Fruit fly (Drosophila melanogaster): ENCODE data around the gene Fum3.
A peak's percentile ranks its signal among the peaks of the same experiment; 100 is the strongest.

Gene Fum3

DNA sequence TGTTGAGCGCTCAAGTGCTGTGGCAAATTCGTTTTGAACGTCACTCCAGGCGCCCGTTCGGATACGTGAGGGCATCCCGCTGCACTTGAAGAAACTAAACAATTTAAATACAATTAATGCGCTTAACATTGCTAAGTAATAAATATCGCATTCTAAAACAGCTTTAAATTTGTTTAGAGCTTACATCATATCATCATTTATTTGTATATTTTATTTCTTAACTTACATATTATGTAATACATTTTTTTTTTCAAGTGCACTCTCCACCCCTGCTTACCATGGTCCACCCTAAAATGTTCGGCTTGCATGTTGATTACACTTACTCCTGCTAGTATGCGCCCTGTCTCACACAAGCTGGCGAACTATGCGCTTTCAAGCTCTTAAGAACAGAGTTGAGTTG, 50.3 kb downstream of the Fum3 start (continued):
- TF ChIP-seq lab (GFP tag; optimal IDR thresholded peaks at IDR 0.05) (peak; percentile 65), CG32772 (GFP tag; IDR thresholded peaks at IDR 0.05) (peak; percentile 77), CG2202 (tag; optimal IDR thresholded peaks at IDR 0.05) (peak; percentile 85), CG10209 (GFP tag; optimal IDR thresholded peaks at IDR 0.05) (peak; percentile 67), CG3995 (GFP tag; optimal IDR thresholded peaks at IDR 0.05) (no peak), tna (GFP tag; IDR thresholded peaks at IDR 0.05; ENCODE audit: partially characterized antibody) (no peak), CG17186 (GFP tag; optimal IDR thresholded peaks at IDR 0.05) (no peak), crc (GFP tag; optimal IDR thresholded peaks at IDR 0.05) (no peak), NfI (GFP tag; optimal IDR thresholded peaks at IDR 0.05) (no peak), bsh (GFP tag; optimal IDR thresholded peaks at IDR 0.05) (peak in 1 of 2 experiments; percentile 90), Elba2 (GFP tag; optimal IDR thresholded peaks at IDR 0.05) (no peak), H15 (GFP tag; IDR thresholded peaks at IDR 0.05) (peak; percentile 70), CG2875 (GFP tag; optimal IDR thresholded peaks at IDR 0.05) (peak; percentile 83), CG8388 (GFP tag; optimal IDR thresholded peaks at IDR 0.05) (peak; percentile 94), CG3407 (GFP tag; optimal IDR thresholded peaks at IDR 0.05) (peak; percentile 67), CG10366 (GFP tag; IDR thresholded peaks at IDR 0.05) (peak; percentile 64), zfh2 (GFP tag; optimal IDR thresholded peaks at IDR 0.05) (no peak), CG10431 (GFP tag; optimal IDR thresholded peaks at IDR 0.05) (peak; percentile 17), jumu (GFP tag; optimal IDR thresholded peaks at IDR 0.05) (no peak), CG10274 (GFP tag; optimal IDR thresholded peaks at IDR 0.05) (no peak), bigmax (GFP tag; optimal IDR thresholded peaks at IDR 0.05) (no peak), CG7786 (GFP tag; optimal IDR thresholded peaks at IDR 0.05) (no peak), tll (GFP tag; optimal IDR thresholded peaks at IDR 0.05) (no peak), Usf (GFP tag; optimal IDR thresholded peaks at IDR 0.05) (peak; percentile 50), tgo (GFP tag; IDR thresholded peaks at IDR 0.05) (peak; percentile 67), hth (optimal IDR thresholded peaks at IDR 0.05) (no peak), sim (GFP tag; IDR thresholded peaks at IDR 0.05) (peak; percentile 56; the same call in 1 of the 2 replicates), CG4730 (GFP tag; IDR thresholded peaks at IDR 0.05) (peak; percentile 57), CG14014 (GFP tag; IDR thresholded peaks at IDR 0.05) (0 out of 2 replicates have a peak, but pooled peaks have one; percentile 39), luna (GFP tag; optimal IDR thresholded peaks at IDR 0.05) (no peak), eyg (GFP tag; optimal IDR thresholded peaks at IDR 0.05) (no peak), sug (tag; optimal IDR thresholded peaks at IDR 0.05) (no peak), bab2 (GFP tag; optimal IDR thresholded peaks at IDR 0.05) (peak; percentile 50), stwl (tag; optimal IDR thresholded peaks at IDR 0.05) (peak; percentile 54), CG9797 (GFP tag; optimal IDR thresholded peaks at IDR 0.05) (no peak), ems (GFP tag; optimal IDR thresholded peaks at IDR 0.05) (no peak), CG10565 (GFP tag; optimal IDR thresholded peaks at IDR 0.05) (peak; percentile 8), Atf3 (GFP tag; optimal IDR thresholded peaks at IDR 0.05) (peak; percentile 18), Drgx (GFP tag; IDR thresholded peaks at IDR 0.05) (peak; percentile 49), dimm (GFP tag; IDR thresholded peaks at IDR 0.05) (peak; percentile 46; the same call in 1 of the 2 replicates), mirr (GFP tag; optimal IDR thresholded peaks at IDR 0.05) (no peak), pnt (GFP tag; optimal IDR thresholded peaks at IDR 0.05) (peak; percentile 26), Bgb (GFP tag; IDR thresholded peaks at IDR 0.05; ENCODE audit: partially characterized antibody) (no peak), CG2116 (GFP tag; optimal IDR thresholded peaks at IDR 0.05) (peak; percentile 25), knrl (GFP tag; IDR thresholded peaks at IDR 0.05; ENCODE audit: partially characterized antibody) (no peak), ham (GFP tag; IDR thresholded peaks at IDR 0.05) (no peak), rib (GFP tag; IDR thresholded peaks at IDR 0.05) (no peak), D (optimal IDR thresholded peaks at IDR 0.05) (no peak), D (GFP tag; optimal IDR thresholded peaks at IDR 0.05) (peak; percentile 81), NC2α (GFP tag; optimal IDR thresholded peaks at IDR 0.05) (peak; percentile 37), exex (tag; optimal IDR thresholded peaks at IDR 0.05) (no peak), disco-r (GFP tag; optimal IDR thresholded peaks at IDR 0.05) (no peak)

Measured in whole organism, embryonic.